Fruit fly (Drosophila melanogaster) whole organism, wandering third instar larva: Measurements from ENCODE around the gene Or67b.
A peak's percentile ranks its signal among the peaks of the same experiment; 100 is the strongest.

ENCODE experiments used
- Abd-B ChIP-seq: fragments of >200 bp; optimal IDR thresholded peaks from 2 replicates; lab custom pipeline; 2017; ENCODE audit warnings: missing biosample characterization, missing genetic modification characterization
- CG32264 ChIP-seq: fragments of 200-800 bp; sonication (Bioruptor generic); optimal IDR thresholded peaks from 2 replicates; lab custom pipeline; 2016; ENCODE audit warnings: missing biosample characterization, missing genetic modification characterization
- CG9705 ChIP-seq: fragments of 200-800 bp; sonication (Bioruptor generic); optimal IDR thresholded peaks from 2 replicates; lab custom pipeline; 2018; ENCODE audit warnings: missing biosample characterization, mild to moderate bottlenecking, missing genetic modification characterization
- CrebA ChIP-seq: fragments of 200-800 bp; sonication (Bioruptor generic); optimal IDR thresholded peaks from 2 replicates; lab custom pipeline; 2016; ENCODE audit warnings: missing biosample characterization, mild to moderate bottlenecking, missing genetic modification characterization, borderline replicate concordance
- Dfd ChIP-seq: fragments of >200 bp; optimal IDR thresholded peaks from 2 replicates; lab custom pipeline; 2017; ENCODE audit warnings: missing biosample characterization, missing genetic modification characterization
- Dif ChIP-seq: fragments of 200-275, 200-300 bp; sonication (Bioruptor generic); optimal IDR thresholded peaks from 2 replicates; lab custom pipeline; 2018; ENCODE audit warnings: missing biosample characterization, missing genetic modification characterization; ENCODE audit not compliant: partially characterized antibody
- GATAd ChIP-seq: sonication (Bioruptor generic); optimal IDR thresholded peaks from 2 replicates; lab custom pipeline; 2016; ENCODE audit warnings: missing biosample characterization, missing genetic modification characterization
- HLH106 ChIP-seq: fragments of 200-800 bp; optimal IDR thresholded peaks from 3 replicates; lab custom pipeline; 2019; ENCODE audit warnings: missing biosample characterization, mild to moderate bottlenecking, missing genetic modification characterization, moderate library complexity
- Hnf4 ChIP-seq: fragments of 200-800 bp; sonication (Bioruptor generic); optimal IDR thresholded peaks from 2 replicates; lab custom pipeline; 2016; ENCODE audit warnings: missing biosample characterization, mild to moderate bottlenecking, missing genetic modification characterization
- Hr78 ChIP-seq: fragments of >200 bp; optimal IDR thresholded peaks from 2 replicates; lab custom pipeline; 2017; ENCODE audit warnings: missing biosample characterization, missing genetic modification characterization
- Hr83 ChIP-seq: fragments of 200-300 bp; sonication (Bioruptor generic); optimal IDR thresholded peaks from 2 replicates; lab custom pipeline; 2016; ENCODE audit warnings: missing biosample characterization, mild to moderate bottlenecking, missing genetic modification characterization, moderate library complexity; ENCODE audit not compliant: poor library complexity, severe bottlenecking
- Jra ChIP-seq: sonication (Bioruptor generic); optimal IDR thresholded peaks from 2 replicates; lab custom pipeline; 2016; ENCODE audit warnings: missing biosample characterization, missing genetic modification characterization
- Mio ChIP-seq: sonication (Bioruptor generic); optimal IDR thresholded peaks from 2 replicates; lab custom pipeline; 2016; ENCODE audit warnings: missing biosample characterization, missing genetic modification characterization
- Myc ChIP-seq: fragments of >200 bp; optimal IDR thresholded peaks from 2 replicates; lab custom pipeline; 2017
- N ChIP-seq: fragments of >200 bp; optimal IDR thresholded peaks from 2 replicates; lab custom pipeline; 2018; ENCODE audit warnings: missing biosample characterization, missing external identifiers, missing genetic modification characterization
- OdsH ChIP-seq: fragments of 200-800 bp; sonication (Bioruptor generic); optimal IDR thresholded peaks from 2 replicates; lab custom pipeline; 2016; ENCODE audit warnings: missing biosample characterization, mild to moderate bottlenecking, missing genetic modification characterization
- Rel ChIP-seq, 2 experiments: fragments of 200-800 bp; sonication (Bioruptor generic) in 1 of 2; optimal IDR thresholded peaks; 2 replicates in 1 of 2; 3 replicates in 1 of 2; lab custom pipeline; 2016 to 2019; ENCODE audit warnings: mild to moderate bottlenecking in 2 of 2, missing biosample characterization in 2 of 2, missing genetic modification characterization in 2 of 2, moderate library complexity in 1 of 2
- Sp1 ChIP-seq: fragments of 200-800 bp; sonication (Bioruptor generic); optimal IDR thresholded peaks from 3 replicates; lab custom pipeline; 2019; ENCODE audit warnings: missing biosample characterization, mild to moderate bottlenecking, missing genetic modification characterization, moderate library complexity
- Vsx2 ChIP-seq: fragments of 200-300, 225-300 bp; sonication (Bioruptor generic); optimal IDR thresholded peaks from 2 replicates; lab custom pipeline; 2018; ENCODE audit warnings: missing biosample characterization, missing genetic modification characterization; ENCODE audit not compliant: partially characterized antibody
- br ChIP-seq: fragments of 200-800 bp; sonication (Bioruptor generic); optimal IDR thresholded peaks from 2 replicates; lab custom pipeline; 2016; ENCODE audit warnings: missing biosample characterization, missing genetic modification characterization
- brk ChIP-seq: fragments of 200-800 bp; sonication (Bioruptor generic); optimal IDR thresholded peaks from 2 replicates; lab custom pipeline; 2016; ENCODE audit warnings: missing biosample characterization, mild to moderate bottlenecking, missing genetic modification characterization
- dl ChIP-seq, 2 experiments: fragments of 175-275, 200-275 bp in 1 of 2; fragments of 200-275 bp in 1 of 2; sonication (Bioruptor generic); optimal IDR thresholded peaks; lab custom pipeline; 2018; ENCODE audit warnings: mild to moderate bottlenecking in 2 of 2, missing biosample characterization in 2 of 2, missing genetic modification characterization in 2 of 2, moderate library complexity in 2 of 2; ENCODE audit not compliant: partially characterized antibody in 2 of 2, insufficient read depth in 1 of 2
- dsf ChIP-seq: sonication (Bioruptor generic); optimal IDR thresholded peaks from 2 replicates; lab custom pipeline; 2016; ENCODE audit warnings: missing biosample characterization, missing genetic modification characterization, borderline replicate concordance
- ey ChIP-seq: fragments of 200-800 bp; sonication (Bioruptor generic); optimal IDR thresholded peaks from 2 replicates; lab custom pipeline; 2016; ENCODE audit warnings: missing biosample characterization, missing genetic modification characterization
- foxo ChIP-seq, 2 experiments: fragments of 200-800 bp; sonication (Bioruptor generic); optimal IDR thresholded peaks; 2 replicates in 1 of 2; 3 replicates in 1 of 2; lab custom pipeline; 2016 to 2017; ENCODE audit warnings: missing biosample characterization in 2 of 2, missing genetic modification characterization in 2 of 2
- fru ChIP-seq: fragments of 200-800 bp; sonication (Bioruptor generic); optimal IDR thresholded peaks from 3 replicates; lab custom pipeline; 2016; ENCODE audit warnings: missing biosample characterization, mild to moderate bottlenecking, missing genetic modification characterization
- h ChIP-seq: fragments of 200-800 bp; sonication (Bioruptor generic); optimal IDR thresholded peaks from 3 replicates; lab custom pipeline; 2016; ENCODE audit warnings: missing biosample characterization, mild to moderate bottlenecking, missing genetic modification characterization
- jim ChIP-seq: fragments of 175-275, 200-325 bp; sonication (Bioruptor generic); optimal IDR thresholded peaks from 2 replicates; lab custom pipeline; 2016; ENCODE audit warnings: missing biosample characterization, mild to moderate bottlenecking, missing genetic modification characterization
- lola ChIP-seq: fragments of >200 bp; optimal IDR thresholded peaks from 2 replicates; lab custom pipeline; 2017; ENCODE audit warnings: missing biosample characterization, missing genetic modification characterization
- psq ChIP-seq: fragments of 200-800 bp; sonication (Bioruptor generic); optimal IDR thresholded peaks from 3 replicates; lab custom pipeline; 2017; ENCODE audit warnings: missing biosample characterization, mild to moderate bottlenecking, missing genetic modification characterization, moderate library complexity
- rgr ChIP-seq: fragments of 200-800 bp; sonication (Bioruptor generic); optimal IDR thresholded peaks from 3 replicates; lab custom pipeline; 2016; ENCODE audit warnings: missing biosample characterization, mild to moderate bottlenecking, missing genetic modification characterization
- sage ChIP-seq: fragments of 200-800 bp; sonication (Bioruptor generic); optimal IDR thresholded peaks from 2 replicates; lab custom pipeline; 2016; ENCODE audit warnings: missing biosample characterization, mild to moderate bottlenecking, missing genetic modification characterization
- sv ChIP-seq: fragments of 200-800 bp; sonication (Bioruptor generic); optimal IDR thresholded peaks from 3 replicates; lab custom pipeline; 2016; ENCODE audit warnings: missing biosample characterization, missing genetic modification characterization
- tai ChIP-seq: sonication (Bioruptor generic); optimal IDR thresholded peaks from 2 replicates; lab custom pipeline; 2016; ENCODE audit warnings: missing biosample characterization, missing genetic modification characterization
- usp ChIP-seq: fragments of >200 bp; optimal IDR thresholded peaks from 2 replicates; lab custom pipeline; 2017; ENCODE audit warnings: missing biosample characterization, missing genetic modification characterization
- woc ChIP-seq: sonication (Bioruptor generic); optimal IDR thresholded peaks from 2 replicates; lab custom pipeline; 2016; ENCODE audit warnings: missing biosample characterization, mild to moderate bottlenecking, missing genetic modification characterization

The Or67b gene

dm6 chr3L:9629093-9629492, at the start of gene Or67b:
Or67b (minus strand) TSS chr3L:9629193.
- no peak for TF ChIP-seq h (GFP tag; lab: Kevin White, UChicago)
- no peak for TF ChIP-seq tai (GFP tag; lab: Kevin White, UChicago)
- no peak for TF ChIP-seq Vsx2 (GFP tag; lab: Kevin White, UChicago)
- TF ChIP-seq Abd-B (GFP tag; lab: Kevin White, UChicago), result no peak
- TF ChIP-seq lola (GFP tag; lab: Kevin White, UChicago), result no peak
- no peak for TF ChIP-seq psq (GFP tag; lab: Kevin White, UChicago)
- no peak for TF ChIP-seq GATAd (GFP tag; lab: Kevin White, UChicago)
- TF ChIP-seq Mio (GFP tag; lab: Kevin White, UChicago), result no peak
- TF ChIP-seq Hr83 (GFP tag; lab: Kevin White, UChicago), result no peak
- TF ChIP-seq OdsH (GFP tag; lab: Kevin White, UChicago), result no peak
- no peak for TF ChIP-seq foxo (GFP tag; optimal IDR thresholded peaks at IDR 0.05; lab: Kevin White, UChicago)
- no peak for TF ChIP-seq Dfd
- TF ChIP-seq sage (GFP tag; lab: Kevin White, UChicago), result no peak
- TF ChIP-seq Hr78 (GFP tag; lab: Kevin White, UChicago), result no peak

dm6 chr3L:9678007-9678497, 49.1 kb upstream of the Or67b start:
- TF ChIP-seq rgr (peak; percentile 17), usp (GFP tag; lab: Kevin White, UChicago) (no peak), foxo (GFP tag; optimal IDR thresholded peaks at IDR 0.05; lab: Kevin White, UChicago) (peak in 1 of 2 experiments; percentile 29), Dif (peak; percentile 54), dsf (no peak), CrebA (no peak), Hnf4 (GFP tag; lab: Kevin White, UChicago) (no peak), jim (GFP tag; lab: Kevin White, UChicago) (no peak), GATAd (GFP tag; lab: Kevin White, UChicago) (no peak), dl (GFP tag; optimal IDR thresholded peaks at IDR 0.05; lab: Kevin White, UChicago; ENCODE audit: insufficient read depth in 1 of 2, partially characterized antibody in 2 of 2) (no peak), CG9705 (GFP tag; lab: Kevin White, UChicago) (no peak), br (GFP tag; lab: Kevin White, UChicago) (peak; percentile 5), Rel (GFP tag; optimal IDR thresholded peaks at IDR 0.05; lab: Kevin White, UChicago) (no peak), Rel (tag; optimal IDR thresholded peaks at IDR 0.05; lab: Kevin White, UChicago) (peak; percentile 5), Mio (GFP tag; lab: Kevin White, UChicago) (no peak), CG32264 (GFP tag; lab: Kevin White, UChicago) (no peak), Jra (peak; percentile 80), Hr83 (GFP tag; lab: Kevin White, UChicago) (no peak), psq (GFP tag; lab: Kevin White, UChicago) (peak; percentile 71), woc (GFP tag; lab: Kevin White, UChicago) (peak; percentile 25), ey (peak; percentile 29), Myc (lab: Kevin White, UChicago) (no peak), h (GFP tag; lab: Kevin White, UChicago) (peak; percentile 42)

dm6 chr3L:9677260-9677659, 48.3 kb upstream of the Or67b start:
- TF ChIP-seq Mio (GFP tag; lab: Kevin White, UChicago) (no peak), tai (GFP tag; lab: Kevin White, UChicago) (no peak), Hr83 (GFP tag; lab: Kevin White, UChicago) (no peak), Rel (GFP tag; optimal IDR thresholded peaks at IDR 0.05; lab: Kevin White, UChicago) (no peak), Rel (tag; optimal IDR thresholded peaks at IDR 0.05; lab: Kevin White, UChicago) (peak; percentile 60), sv (GFP tag; lab: Kevin White, UChicago) (no peak), N (GFP tag; lab: Kevin White, UChicago) (no peak), GATAd (GFP tag; lab: Kevin White, UChicago) (no peak), dl (GFP tag; optimal IDR thresholded peaks at IDR 0.05; lab: Kevin White, UChicago; ENCODE audit: insufficient read depth in 1 of 2, partially characterized antibody in 2 of 2) (no peak)

- TF ChIP-seq psq (GFP tag; lab: Kevin White, UChicago) (peak; percentile 42), Sp1 (GFP tag; lab: Kevin White, UChicago) (peak; percentile 93), dsf (no peak), CrebA (no peak), brk (GFP tag; lab: Kevin White, UChicago) (no peak), HLH106 (tag; lab: Kevin White, UChicago) (peak; percentile 25), Vsx2 (GFP tag; lab: Kevin White, UChicago) (no peak), lola (GFP tag; lab: Kevin White, UChicago) (no peak), Myc (lab: Kevin White, UChicago) (no peak), GATAd (GFP tag; lab: Kevin White, UChicago) (no peak), Hnf4 (GFP tag; lab: Kevin White, UChicago) (peak; percentile 32), dl (GFP tag; optimal IDR thresholded peaks at IDR 0.05; lab: Kevin White, UChicago; ENCODE audit: insufficient read depth in 1 of 2, partially characterized antibody in 2 of 2) (no peak), ey (no peak), fru (GFP tag; lab: Kevin White, UChicago) (peak; percentile 9), br (GFP tag; lab: Kevin White, UChicago) (peak; percentile 59), sage (GFP tag; lab: Kevin White, UChicago) (peak; percentile 82), Rel (GFP tag; optimal IDR thresholded peaks at IDR 0.05; lab: Kevin White, UChicago) (peak; percentile 90), Rel (tag; optimal IDR thresholded peaks at IDR 0.05; lab: Kevin White, UChicago) (peak; percentile 74), Hr78 (GFP tag; lab: Kevin White, UChicago) (no peak), woc (GFP tag; lab: Kevin White, UChicago) (no peak), Dfd (no peak), Dif (peak; percentile 43), N (GFP tag; lab: Kevin White, UChicago) (no peak), usp (GFP tag; lab: Kevin White, UChicago) (no peak), Mio (GFP tag; lab: Kevin White, UChicago) (no peak), CG32264 (GFP tag; lab: Kevin White, UChicago) (peak; percentile 77), foxo (GFP tag; optimal IDR thresholded peaks at IDR 0.05; lab: Kevin White, UChicago) (peak in 1 of 2 experiments; percentile 77), jim (GFP tag; lab: Kevin White, UChicago) (peak; percentile 83), h (GFP tag; lab: Kevin White, UChicago) (peak; percentile 66)
These were observed 46.6 kb upstream of the Or67b start for dm6 chr3L:9675528-9675963.
